Worm (Caenorhabditis elegans) whole organism, young adult: ENCODE data around the gene spcs-3.

Source experiments
- C06A6.2 ChIP-seq: fragments of 200-800 bp; sonication (Bioruptor generic); conservative IDR thresholded peaks from 2 replicates; pipeline ENCODE4 v1.3.6; 2022; ENCODE audit warnings: missing genetic modification characterization, missing compliant biosample characterization
- F57A8.1 ChIP-seq: fragments of 200-800 bp; sonication (Bioruptor generic); optimal IDR thresholded peaks from 2 replicates; lab custom pipeline; 2018; ENCODE audit warnings: mild to moderate bottlenecking, missing genetic modification characterization, moderate library complexity, missing compliant biosample characterization
- ama-1 ChIP-seq, 3 experiments: fragments of 150-350 bp in 1 of 3; sonication (generic microtip) in 2 of 3; optimal IDR thresholded peaks; 2 replicates each; lab custom pipeline; 2014 to 2018; ENCODE audit warnings: missing biosample characterization in 2 of 3, missing genetic modification characterization in 2 of 3, missing genetic modification reagents in 2 of 3
- atf-7 ChIP-seq: sonication (generic microtip); optimal IDR thresholded peaks from 2 replicates; lab custom pipeline; 2017; ENCODE audit warnings: mild to moderate bottlenecking, missing genetic modification characterization, missing compliant biosample characterization
- attf-5 ChIP-seq: fragments of 200-800 bp; sonication (Bioruptor generic); optimal IDR thresholded peaks from 2 replicates; lab custom pipeline; 2018; ENCODE audit warnings: mild to moderate bottlenecking, missing genetic modification characterization, missing compliant biosample characterization
- attf-6 ChIP-seq: fragments of 200-800 bp; sonication (Bioruptor generic); IDR thresholded peaks from 2 replicates; pipeline ENCODE4 v1.3.6; 2022; ENCODE audit warnings: missing genetic modification reagents, missing genetic modification characterization, missing compliant biosample characterization
- cebp-1 ChIP-seq, 2 experiments: fragments of 200-800 bp in 1 of 2; sonication (Bioruptor generic) in 1 of 2; sonication (generic microtip) in 1 of 2; IDR thresholded peaks in 1 of 2; optimal IDR thresholded peaks in 1 of 2; 2 replicates each; pipeline versions ENCODE4 v1.3.6 to Lab custom; 2017 to 2022; ENCODE audit warnings: missing compliant biosample characterization in 2 of 2, missing genetic modification characterization in 2 of 2, mild to moderate bottlenecking in 1 of 2, missing genetic modification reagents in 1 of 2, moderate library complexity in 1 of 2
- cebp-2 ChIP-seq: fragments of 200-800 bp; sonication (Bioruptor generic); IDR thresholded peaks from 2 replicates; pipeline ENCODE4 v1.3.6; 2022; ENCODE audit warnings: missing genetic modification characterization, missing compliant biosample characterization
- ceh-100 ChIP-seq: fragments of 200-800 bp; sonication (Bioruptor generic); IDR thresholded peaks from 2 replicates; pipeline ENCODE4 v1.3.6; 2022; ENCODE audit warnings: missing genetic modification reagents, missing genetic modification characterization, missing compliant biosample characterization
- ceh-27 ChIP-seq: fragments of 200-800 bp; sonication (Bioruptor generic); optimal IDR thresholded peaks from 2 replicates; lab custom pipeline; 2018; ENCODE audit warnings: mild to moderate bottlenecking, missing genetic modification characterization, moderate library complexity, missing compliant biosample characterization
- ceh-58 ChIP-seq: fragments of 200-800 bp; sonication (Bioruptor generic); IDR thresholded peaks from 2 replicates; pipeline ENCODE4 v1.3.6; 2022; ENCODE audit warnings: missing genetic modification characterization, missing compliant biosample characterization
- ceh-79 ChIP-seq: sonication (generic microtip); optimal IDR thresholded peaks from 2 replicates; lab custom pipeline; 2017; ENCODE audit warnings: mild to moderate bottlenecking, missing genetic modification characterization, missing compliant biosample characterization
- efl-1 ChIP-seq: fragments of 150-350 bp; optimal IDR thresholded peaks from 2 replicates; lab custom pipeline; 2014; ENCODE audit warnings: missing biosample characterization, missing genetic modification reagents, missing genetic modification characterization
- ets-4 ChIP-seq: fragments of 200-800 bp; sonication (Bioruptor generic); optimal IDR thresholded peaks from 2 replicates; lab custom pipeline; 2018; ENCODE audit warnings: mild to moderate bottlenecking, missing genetic modification characterization, missing compliant biosample characterization
- hmg-1.2 ChIP-seq: fragments of 200-800 bp; sonication (Bioruptor generic); IDR thresholded peaks from 2 replicates; pipeline ENCODE4 v1.3.6; 2022; ENCODE audit warnings: missing genetic modification reagents, missing genetic modification characterization, missing compliant biosample characterization
- hrde-1 ChIP-seq: sonication (generic microtip); optimal IDR thresholded peaks from 2 replicates; lab custom pipeline; 2016; ENCODE audit warnings: missing genetic modification characterization, mild to moderate bottlenecking, missing compliant biosample characterization, moderate library complexity, missing genotype, missing genetic modification reagents, borderline replicate concordance
- lin-40 ChIP-seq: sonication (generic microtip); optimal IDR thresholded peaks from 2 replicates; lab custom pipeline; 2016; ENCODE audit warnings: missing genetic modification characterization, mild to moderate bottlenecking, missing compliant biosample characterization, missing genotype, missing genetic modification reagents
- madf-10 ChIP-seq: sonication (generic microtip); optimal IDR thresholded peaks from 2 replicates; lab custom pipeline; 2016; ENCODE audit warnings: mild to moderate bottlenecking, missing genetic modification characterization, missing compliant biosample characterization
- madf-6 ChIP-seq: fragments of 200-800 bp; sonication (Bioruptor generic); IDR thresholded peaks from 2 replicates; pipeline ENCODE4 v1.3.6; 2022; ENCODE audit warnings: missing genetic modification reagents, missing genetic modification characterization, missing compliant biosample characterization
- mcd-1 ChIP-seq: fragments of 200-800 bp; sonication (Bioruptor generic); IDR thresholded peaks from 2 replicates; pipeline ENCODE4 v1.3.6; 2022; ENCODE audit warnings: missing genetic modification reagents, missing genetic modification characterization, missing compliant biosample characterization
- nfya-1 ChIP-seq: sonication (generic microtip); optimal IDR thresholded peaks from 2 replicates; lab custom pipeline; 2017; ENCODE audit warnings: antibody characterized with exemption, missing compliant biosample characterization, missing genetic modification characterization, borderline replicate concordance; ENCODE audit not compliant: insufficient read depth
- nhr-80 ChIP-seq: sonication (generic microtip); optimal IDR thresholded peaks from 2 replicates; lab custom pipeline; 2016; ENCODE audit warnings: missing genetic modification characterization, missing compliant biosample characterization
- nhr-90 ChIP-seq: sonication (generic microtip); optimal IDR thresholded peaks from 2 replicates; lab custom pipeline; 2016; ENCODE audit warnings: missing genotype, mild to moderate bottlenecking, missing genetic modification characterization, missing compliant biosample characterization
- pha-4 ChIP-seq: fragments of 150-350 bp; sonication (generic microtip); optimal IDR thresholded peaks from 2 replicates; lab custom pipeline; 2014; ENCODE audit warnings: missing biosample characterization, missing genetic modification reagents, missing genetic modification characterization
- sea-2 ChIP-seq: fragments of 200-800 bp; sonication (Bioruptor generic); IDR thresholded peaks from 2 replicates; pipeline ENCODE4 v1.3.6; 2022; ENCODE audit warnings: missing genetic modification characterization, missing compliant biosample characterization
- tbp1 ChIP-seq: fragments of 200-800 bp; sonication (Bioruptor generic); optimal IDR thresholded peaks from 2 replicates; lab custom pipeline; 2018; ENCODE audit warnings: mild to moderate bottlenecking, missing genetic modification characterization, missing compliant biosample characterization
- unc-62 ChIP-seq: fragments of 150-350 bp; optimal IDR thresholded peaks from 2 replicates; lab custom pipeline; 2014; ENCODE audit warnings: missing biosample characterization, missing genetic modification reagents, missing genetic modification characterization

The spcs-3 gene

ce11 chrIII:8088235-8088634 lies 43.4 kb downstream of the spcs-3 start, which contains the start of gene vms-1:
Gene vms-1 (plus strand): TSS chrIII:8088535.
- no peak for TF ChIP-seq madf-6 (GFP tag; lab: Robert Waterston, UW)
- TF ChIP-seq cebp-2 (GFP tag; lab: Robert Waterston, UW) = no peak

- TF ChIP-seq atf-7 (tag; lab: Kevin White, UChicago) (no peak), cebp-1 (GFP tag; IDR thresholded peaks at IDR 0.05; lab: Robert Waterston, UW) (no peak), cebp-1 (tag; optimal IDR thresholded peaks at IDR 0.05; lab: Kevin White, UChicago) (no peak), madf-10 (tag; lab: Kevin White, UChicago) (no peak), ceh-100 (GFP tag; lab: Robert Waterston, UW) (no peak), pha-4 (tag; lab: Kevin White, UChicago) (no peak), ceh-58 (no peak), sea-2 (GFP tag; lab: Robert Waterston, UW) (no peak), ets-4 (GFP tag; lab: Kevin White, UChicago) (no peak), hrde-1 (tag; lab: Kevin White, UChicago) (no peak), F57A8.1 (GFP tag; lab: Kevin White, UChicago) (no peak), attf-6 (GFP tag; lab: Robert Waterston, UW) (no peak), nhr-90 (no peak), ceh-79 (tag; lab: Kevin White, UChicago) (no peak), attf-5 (GFP tag; lab: Kevin White, UChicago) (no peak), efl-1 (GFP tag; lab: Kevin White, UChicago) (no peak), nfya-1 (no peak), ama-1 (optimal IDR thresholded peaks at IDR 0.05; lab: Kevin White, UChicago) (no peak), ama-1 (GFP tag; optimal IDR thresholded peaks at IDR 0.05; lab: Kevin White, UChicago) (no peak)
- TF ChIP-seq, all 124 proteins: peak for 0
Measured at ce11 chrIII:8091408-8091807, 46.6 kb downstream of the spcs-3 start, which contains the start of gene idi-1. Gene idi-1 (plus strand): TSS chrIII:8091708.

ce11 chrIII:8093079-8093623 lies 48.3 kb downstream of the spcs-3 start, which contains the start of gene K06H7.2:
Gene K06H7.2 (plus strand): TSS chrIII:8093573.
- TF ChIP-seq lin-40 = peak; percentile 4
- TF ChIP-seq C06A6.2 (GFP tag; lab: Robert Waterston, UW) = no peak
- TF ChIP-seq mcd-1 = peak; percentile 79
- peak; percentile 4 for TF ChIP-seq ceh-27 (GFP tag; lab: Kevin White, UChicago)
- peak; percentile 79 for TF ChIP-seq attf-5 (GFP tag; lab: Kevin White, UChicago)
- 0 out of 2 replicates have a peak, but pooled peaks have one; percentile 12 for TF ChIP-seq hmg-1.2 (GFP tag; lab: Robert Waterston, UW)
- no peak for TF ChIP-seq tbp1
- peak; percentile 38 for TF ChIP-seq nhr-80 (tag; lab: Kevin White, UChicago)
- TF ChIP-seq unc-62 (GFP tag; lab: Kevin White, UChicago) = no peak
- TF ChIP-seq, all 124 proteins: peak for 6
